Worm (Caenorhabditis elegans): ENCODE data around the gene lsy-2.

- TF ChIP-seq nhr-6 (tag; optimal IDR thresholded peaks at IDR 0.05): no peak
- no peak for TF ChIP-seq nhr-237 (tag; optimal IDR thresholded peaks at IDR 0.05)
- no peak for TF ChIP-seq daf-8 (GFP tag; IDR thresholded peaks at IDR 0.05)
- TF ChIP-seq zip-2 (tag; optimal IDR thresholded peaks at IDR 0.05): no peak
- no peak for TF ChIP-seq ceh-82 (tag; optimal IDR thresholded peaks at IDR 0.05)
- TF ChIP-seq lsy-2 (tag; optimal IDR thresholded peaks at IDR 0.05): no peak
- TF ChIP-seq zag-1 (tag; optimal IDR thresholded peaks at IDR 0.05): no peak
Observed at ce11 chrX:2079536-2079935, 10.0 kb upstream of the lsy-2 start, which contains the start of gene F49H12.4.
